Fruit fly (Drosophila melanogaster) whole organism, pupa: ENCODE data around the gene Ogg1.

ENCODE experiments used
- CG10348 ChIP-seq: fragments of 200-800 bp; sonication (Bioruptor generic); IDR thresholded peaks from 2 replicates; pipeline ENCODE4 v1.3.6; 2022; ENCODE audit warnings: missing biosample characterization, missing genetic modification characterization
- CG14655 ChIP-seq: fragments of 200-800 bp; sonication (Bioruptor generic); optimal IDR thresholded peaks from 3 replicates; lab custom pipeline; 2017; ENCODE audit warnings: mild to moderate bottlenecking, missing biosample characterization, missing genetic modification reagents, missing genetic modification characterization
- CG15710 ChIP-seq: fragments of 200-800 bp; sonication (Bioruptor generic); optimal IDR thresholded peaks from 2 replicates; lab custom pipeline; 2018; ENCODE audit warnings: missing biosample characterization, mild to moderate bottlenecking, missing genetic modification characterization, moderate library complexity
- CG17806 ChIP-seq: fragments of 200-800 bp; sonication (Bioruptor generic); optimal IDR thresholded peaks from 2 replicates; lab custom pipeline; 2018; ENCODE audit warnings: missing biosample characterization, mild to moderate bottlenecking, missing genetic modification characterization, moderate library complexity
- CG32121 ChIP-seq: fragments of 200-800 bp; sonication (Bioruptor generic); IDR thresholded peaks from 2 replicates; pipeline ENCODE4 v1.3.6; 2022; ENCODE audit warnings: missing biosample characterization, missing genetic modification characterization
- CG34367 ChIP-seq: fragments of 200-800 bp; sonication (Bioruptor generic); optimal IDR thresholded peaks from 2 replicates; lab custom pipeline; 2018; ENCODE audit warnings: missing biosample characterization, mild to moderate bottlenecking, missing genetic modification characterization
- CG4496 ChIP-seq: fragments of 200-800 bp; sonication (Bioruptor generic); IDR thresholded peaks from 3 replicates; pipeline ENCODE4 v1.3.6; 2022; ENCODE audit warnings: missing biosample characterization, missing genetic modification characterization
- CG9948 ChIP-seq: fragments of 200-800 bp; sonication (Bioruptor generic); optimal IDR thresholded peaks from 2 replicates; lab custom pipeline; 2018; ENCODE audit warnings: missing biosample characterization, mild to moderate bottlenecking, missing genetic modification characterization, moderate library complexity
- D1 ChIP-seq: fragments of 200-800 bp; sonication (Bioruptor generic); optimal IDR thresholded peaks from 2 replicates; lab custom pipeline; 2018; ENCODE audit warnings: missing biosample characterization, mild to moderate bottlenecking, missing genetic modification characterization, moderate library complexity
- EcR ChIP-seq: fragments of 200-800 bp; sonication (Bioruptor generic); optimal IDR thresholded peaks from 3 replicates; lab custom pipeline; 2019; ENCODE audit warnings: missing biosample characterization, missing genetic modification characterization, mild to moderate bottlenecking, moderate library complexity, missing genetic modification reagents
- Ets98B ChIP-seq: fragments of 200-800 bp; sonication (Bioruptor generic); IDR thresholded peaks from 2 replicates; pipeline ENCODE4 v1.3.6; 2022; ENCODE audit warnings: missing biosample characterization, missing genetic modification characterization
- Pif1A ChIP-seq: fragments of 200-800 bp; sonication (Bioruptor generic); optimal IDR thresholded peaks from 3 replicates; lab custom pipeline; 2016; ENCODE audit warnings: missing biosample characterization, missing genetic modification characterization
- Pif1B ChIP-seq: fragments of 200-800 bp; sonication (Bioruptor generic); optimal IDR thresholded peaks from 3 replicates; lab custom pipeline; 2016; ENCODE audit warnings: missing biosample characterization, missing genetic modification characterization

DNA sequence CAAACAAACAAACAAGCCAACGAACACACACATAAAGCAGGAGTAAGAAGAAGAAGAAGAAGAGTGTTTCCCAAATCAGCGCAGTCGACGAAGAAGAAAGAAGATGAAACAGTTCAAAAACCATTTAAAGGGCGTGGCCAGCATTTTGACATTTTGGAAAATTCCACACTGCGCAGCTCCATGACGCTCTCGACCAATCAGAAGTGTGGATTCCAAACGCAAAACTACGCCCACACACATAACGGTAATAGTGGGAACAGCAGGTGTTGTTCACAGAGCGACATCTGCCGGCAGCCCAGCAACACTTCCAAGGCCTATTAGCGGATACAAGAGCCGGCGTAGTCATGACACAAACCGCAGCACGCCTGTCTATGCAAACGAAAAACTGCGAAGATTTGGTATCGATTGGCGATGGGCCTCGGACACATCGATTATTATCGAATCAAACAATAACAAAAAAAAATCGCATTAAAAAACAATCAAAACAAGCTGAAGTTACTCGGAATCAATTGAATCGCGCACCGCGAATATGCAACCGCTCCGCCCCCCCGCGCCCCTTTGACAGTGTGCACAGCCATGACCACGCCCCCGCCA lies 13.4 kb upstream of the Ogg1 start, which contains the start of gene Rubicon:
- TF ChIP-seq CG34367 (tag; lab: Kevin White, UChicago), result peak; percentile 73
- no peak for TF ChIP-seq D1 (tag; lab: Kevin White, UChicago)
- peak; percentile 13 for TF ChIP-seq EcR (GFP tag; lab: Kevin White, UChicago)
- TF ChIP-seq CG17806, result peak; percentile 44
- TF ChIP-seq CG32121 (GFP tag; lab: Robert Waterston, UW), result peak; percentile 84
- peak; percentile 62 for TF ChIP-seq CG15710 (tag; lab: Kevin White, UChicago)
- TF ChIP-seq Pif1A (GFP tag; lab: Kevin White, UChicago), result no peak
- TF ChIP-seq CG9948 (tag; lab: Kevin White, UChicago), result peak; percentile 53
- TF ChIP-seq CG4496 (GFP tag; lab: Robert Waterston, UW), result peak; percentile 88
- no peak for TF ChIP-seq Pif1B (GFP tag; lab: Kevin White, UChicago)
- peak; percentile 71 for TF ChIP-seq Ets98B (GFP tag; lab: Robert Waterston, UW)
- peak; percentile 72 for TF ChIP-seq CG14655 (GFP tag; lab: Kevin White, UChicago)
- TF ChIP-seq CG10348 (GFP tag; lab: Robert Waterston, UW), result no peak
